Fruit fly (Drosophila melanogaster) whole organism, embryonic: ENCODE results near the gene CG17198.
A peak's percentile ranks its signal among the peaks of the same experiment; 100 is the strongest.

Experiments
- Bgb ChIP-seq: fragments of 200-800 bp; sonication (Bioruptor generic); IDR thresholded peaks from 2 replicates; pipeline ENCODE4 v1.3.6; 2022; ENCODE audit warnings: missing biosample characterization, missing genetic modification characterization; ENCODE audit not compliant: partially characterized antibody
- CG10209 ChIP-seq: fragments of 200-800 bp; sonication (Bioruptor generic); optimal IDR thresholded peaks from 3 replicates; lab custom pipeline; 2017; ENCODE audit warnings: missing biosample characterization, mild to moderate bottlenecking, missing genetic modification characterization, missing genetic modification reagents
- CG10431 ChIP-seq: fragments of 200-800 bp; sonication (Bioruptor generic); optimal IDR thresholded peaks from 3 replicates; lab custom pipeline; 2018; ENCODE audit warnings: missing biosample characterization, mild to moderate bottlenecking, missing genetic modification characterization
- CG10543 ChIP-seq: fragments of 200-800 bp; sonication (Bioruptor generic); optimal IDR thresholded peaks from 3 replicates; lab custom pipeline; 2017; ENCODE audit warnings: missing biosample characterization, mild to moderate bottlenecking, missing genetic modification characterization, moderate library complexity
- CG13296 ChIP-seq: fragments of 200-800 bp; sonication (Bioruptor generic); optimal IDR thresholded peaks from 3 replicates; lab custom pipeline; 2018; ENCODE audit warnings: missing biosample characterization, mild to moderate bottlenecking, missing genetic modification characterization
- CG14667 ChIP-seq: fragments of 200-800 bp; sonication (Bioruptor generic); IDR thresholded peaks from 2 replicates; pipeline ENCODE4 v1.3.6; 2022; ENCODE audit warnings: missing biosample characterization, missing genetic modification characterization
- CG14860 ChIP-seq: fragments of 200-800 bp; sonication (Bioruptor generic); IDR thresholded peaks from 3 replicates; pipeline ENCODE4 v1.3.6; 2022; ENCODE audit warnings: missing biosample characterization, missing genetic modification characterization; ENCODE audit not compliant: partially characterized antibody
- CG15073 ChIP-seq: fragments of 200-800 bp; sonication (Bioruptor generic); optimal IDR thresholded peaks from 2 replicates; lab custom pipeline; 2016; ENCODE audit warnings: missing biosample characterization, missing genetic modification characterization
- CG15601 ChIP-seq: fragments of 200-800 bp; sonication (Bioruptor generic); optimal IDR thresholded peaks from 3 replicates; lab custom pipeline; 2019; ENCODE audit warnings: missing biosample characterization, mild to moderate bottlenecking, missing genetic modification characterization, moderate library complexity
- CG16813 ChIP-seq: fragments of 200-800 bp; sonication (Bioruptor generic); IDR thresholded peaks from 3 replicates; pipeline ENCODE4 v1.3.6; 2022; ENCODE audit warnings: missing biosample characterization, missing genetic modification characterization; ENCODE audit not compliant: partially characterized antibody
- CG16863 ChIP-seq: fragments of 200-800 bp; sonication (Bioruptor generic); optimal IDR thresholded peaks from 3 replicates; lab custom pipeline; 2016; ENCODE audit warnings: missing biosample characterization, missing genetic modification characterization
- CG18599 ChIP-seq: fragments of 200-800 bp; sonication (Bioruptor generic); optimal IDR thresholded peaks from 3 replicates; lab custom pipeline; 2017; ENCODE audit warnings: missing biosample characterization, missing genetic modification characterization, mild to moderate bottlenecking, moderate library complexity, missing genetic modification reagents
- CG2116 ChIP-seq: fragments of 200-800 bp; sonication (Bioruptor generic); optimal IDR thresholded peaks from 3 replicates; lab custom pipeline; 2018; ENCODE audit warnings: missing biosample characterization, mild to moderate bottlenecking, missing genetic modification characterization
- CG30403 ChIP-seq: fragments of 200-800 bp; sonication (Bioruptor generic); optimal IDR thresholded peaks from 3 replicates; lab custom pipeline; 2016; ENCODE audit warnings: missing biosample characterization, missing genetic modification characterization
- CG33557 ChIP-seq: fragments of 200-800 bp; sonication (Bioruptor generic); optimal IDR thresholded peaks from 2 replicates; lab custom pipeline; 2019; ENCODE audit warnings: missing biosample characterization, mild to moderate bottlenecking, missing genetic modification characterization, moderate library complexity
- CG34376 ChIP-seq: fragments of 200-800 bp; sonication (Bioruptor generic); optimal IDR thresholded peaks from 2 replicates; lab custom pipeline; 2018; ENCODE audit warnings: missing biosample characterization, mild to moderate bottlenecking, missing genetic modification characterization
- CG6765 ChIP-seq: fragments of 200-800 bp; sonication (Bioruptor generic); optimal IDR thresholded peaks from 3 replicates; lab custom pipeline; 2017; ENCODE audit warnings: missing biosample characterization, mild to moderate bottlenecking, missing genetic modification characterization
- CG8388 ChIP-seq: fragments of 200-800 bp; sonication (Bioruptor generic); optimal IDR thresholded peaks from 2 replicates; lab custom pipeline; 2019; ENCODE audit warnings: missing biosample characterization, mild to moderate bottlenecking, missing genetic modification characterization, moderate library complexity
- CG8924 ChIP-seq: fragments of 200-800 bp; optimal IDR thresholded peaks from 3 replicates; lab custom pipeline; 2019; ENCODE audit warnings: missing biosample characterization, mild to moderate bottlenecking, missing genetic modification characterization, moderate library complexity
- CG9609 ChIP-seq: fragments of 200-800 bp; sonication (Bioruptor generic); optimal IDR thresholded peaks from 3 replicates; lab custom pipeline; 2016; ENCODE audit warnings: missing biosample characterization, missing genetic modification characterization
- CG9797 ChIP-seq: fragments of 200-800 bp; sonication (Bioruptor generic); optimal IDR thresholded peaks from 3 replicates; lab custom pipeline; 2018; ENCODE audit warnings: missing biosample characterization, mild to moderate bottlenecking, missing genetic modification characterization
- Doc2 ChIP-seq: fragments of 200-800 bp; sonication (Bioruptor generic); IDR thresholded peaks from 2 replicates; pipeline ENCODE4 v1.3.6; 2022; ENCODE audit warnings: missing biosample characterization, missing genetic modification characterization
- Gsc ChIP-seq: fragments of 200-800 bp; sonication (Bioruptor generic); IDR thresholded peaks from 2 replicates; pipeline ENCODE4 v1.3.6; 2022; ENCODE audit warnings: missing biosample characterization, missing genetic modification characterization
- HLH3B ChIP-seq: fragments of 200-800 bp; sonication (Bioruptor generic); IDR thresholded peaks from 2 replicates; pipeline ENCODE4 v1.3.6; 2022; ENCODE audit warnings: missing biosample characterization, missing genetic modification characterization
- Lhr ChIP-seq: fragments of 200-800 bp; sonication (Bioruptor generic); optimal IDR thresholded peaks from 3 replicates; lab custom pipeline; 2017; ENCODE audit warnings: mild to moderate bottlenecking, missing biosample characterization, missing genetic modification reagents, missing genetic modification characterization
- Lim3 ChIP-seq: fragments of 200-800 bp; sonication (Bioruptor generic); IDR thresholded peaks from 2 replicates; pipeline ENCODE4 v1.3.6; 2022; ENCODE audit warnings: missing biosample characterization, missing genetic modification characterization
- Mad ChIP-seq: fragments of 200-800 bp; sonication (Bioruptor generic); optimal IDR thresholded peaks from 2 replicates; lab custom pipeline; 2016; ENCODE audit warnings: missing biosample characterization, missing genetic modification characterization
- Meics ChIP-seq: fragments of 200-800 bp; sonication (Bioruptor generic); optimal IDR thresholded peaks from 2 replicates; lab custom pipeline; 2017; ENCODE audit warnings: missing biosample characterization, mild to moderate bottlenecking, missing genetic modification characterization
- Mrtf ChIP-seq: fragments of 200-800 bp; sonication (Bioruptor generic); IDR thresholded peaks from 3 replicates; pipeline ENCODE4 v1.3.6; 2022; ENCODE audit warnings: missing biosample characterization, missing genetic modification characterization
- NFAT ChIP-seq: fragments of 200-800 bp; sonication (Bioruptor generic); IDR thresholded peaks from 2 replicates; pipeline ENCODE4 v1.3.6; 2022; ENCODE audit warnings: missing biosample characterization, missing genetic modification characterization
- Opbp ChIP-seq: fragments of 200-800 bp; sonication (Bioruptor generic); IDR thresholded peaks from 3 replicates; pipeline ENCODE4 v1.3.6; 2022; ENCODE audit warnings: missing biosample characterization, missing genetic modification characterization; ENCODE audit not compliant: partially characterized antibody
- Pdp1 ChIP-seq, 2 experiments: fragments of 200-800 bp; sonication (Bioruptor generic); optimal IDR thresholded peaks; 3 replicates each; lab custom pipeline; 2016; ENCODE audit warnings: missing biosample characterization in 2 of 2, missing genetic modification characterization in 2 of 2, mild to moderate bottlenecking in 1 of 2, moderate library complexity in 1 of 2
- Rx ChIP-seq: fragments of 200-800 bp; sonication (Bioruptor generic); IDR thresholded peaks from 2 replicates; pipeline ENCODE4 v1.3.6; 2022; ENCODE audit warnings: missing biosample characterization, missing genetic modification characterization
- bowl ChIP-seq: fragments of 200-800 bp; sonication (Bioruptor generic); IDR thresholded peaks from 2 replicates; pipeline ENCODE4 v1.3.6; 2022; ENCODE audit warnings: missing biosample characterization, missing genetic modification characterization
- br ChIP-seq: fragments of >200 bp; optimal IDR thresholded peaks from 2 replicates; lab custom pipeline; 2017
- crol ChIP-seq: fragments of 200-800 bp; sonication (Bioruptor generic); IDR thresholded peaks from 2 replicates; pipeline ENCODE4 v1.3.6; 2022; ENCODE audit warnings: missing biosample characterization, missing genetic modification characterization
- cwo ChIP-seq: fragments of 200-800 bp; sonication (Bioruptor generic); optimal IDR thresholded peaks from 3 replicates; lab custom pipeline; 2017; ENCODE audit warnings: missing biosample characterization, missing genetic modification characterization, mild to moderate bottlenecking, moderate library complexity, missing genetic modification reagents
- da ChIP-seq: fragments of 200-800 bp; sonication (Bioruptor generic); optimal IDR thresholded peaks from 2 replicates; lab custom pipeline; 2016; ENCODE audit warnings: missing biosample characterization, missing genetic modification characterization
- dm ChIP-seq: fragments of 200-800 bp; sonication (Bioruptor generic); optimal IDR thresholded peaks from 3 replicates; lab custom pipeline; 2016; ENCODE audit warnings: missing biosample characterization, missing genetic modification characterization
- fu2 ChIP-seq: fragments of 200-800 bp; sonication (Bioruptor generic); optimal IDR thresholded peaks from 2 replicates; lab custom pipeline; 2016; ENCODE audit warnings: missing biosample characterization, missing genetic modification characterization
- her ChIP-seq: fragments of 200-800 bp; sonication (Bioruptor generic); optimal IDR thresholded peaks from 2 replicates; lab custom pipeline; 2016; ENCODE audit warnings: missing biosample characterization, missing genetic modification characterization
- jumu ChIP-seq: fragments of 200-800 bp; sonication (Bioruptor generic); optimal IDR thresholded peaks from 3 replicates; lab custom pipeline; 2016; ENCODE audit warnings: missing biosample characterization, missing genetic modification characterization
- mirr ChIP-seq: fragments of 200-800 bp; sonication (Bioruptor generic); optimal IDR thresholded peaks from 3 replicates; lab custom pipeline; 2018; ENCODE audit warnings: missing biosample characterization, mild to moderate bottlenecking, missing genetic modification characterization
- nerfin-1 ChIP-seq: fragments of 200-800 bp; sonication (Bioruptor generic); optimal IDR thresholded peaks from 3 replicates; lab custom pipeline; 2019; ENCODE audit warnings: missing biosample characterization, mild to moderate bottlenecking, missing genetic modification characterization, moderate library complexity
- pho ChIP-seq: fragments of 200-800 bp; sonication (Bioruptor generic); optimal IDR thresholded peaks from 2 replicates; lab custom pipeline; 2016; ENCODE audit warnings: missing biosample characterization, missing genetic modification characterization
- pum ChIP-seq: fragments of 200-800 bp; sonication (Bioruptor generic); optimal IDR thresholded peaks from 2 replicates; lab custom pipeline; 2016; ENCODE audit warnings: missing biosample characterization, missing genetic modification characterization
- repo ChIP-seq: fragments of 200-800 bp; sonication (Bioruptor generic); optimal IDR thresholded peaks from 2 replicates; lab custom pipeline; 2016; ENCODE audit warnings: missing biosample characterization, missing genetic modification characterization
- sens ChIP-seq: fragments of 200-800 bp; sonication (Bioruptor generic); peaks from one replicate; lab custom pipeline; 2016; ENCODE audit warnings: missing biosample characterization, missing genetic modification characterization
- ssp ChIP-seq: fragments of 200-800 bp; sonication (Bioruptor generic); IDR thresholded peaks from 2 replicates; pipeline ENCODE4 v1.3.6; 2022; ENCODE audit warnings: missing biosample characterization, missing genetic modification characterization
- trh ChIP-seq: fragments of 200-800 bp; sonication (Bioruptor generic); optimal IDR thresholded peaks from 2 replicates; lab custom pipeline; 2016; ENCODE audit warnings: missing biosample characterization, missing genetic modification characterization
- wor ChIP-seq: fragments of 200-800 bp; sonication (Bioruptor generic); IDR thresholded peaks from 2 replicates; pipeline ENCODE4 v1.3.6; 2022; ENCODE audit warnings: missing biosample characterization, missing genetic modification characterization
- zfh1 ChIP-seq: fragments of 200-800 bp; sonication (Bioruptor generic); IDR thresholded peaks from 3 replicates; pipeline ENCODE4 v1.3.6; 2022; ENCODE audit warnings: missing biosample characterization, missing genetic modification characterization

The CG17198 gene

dm6 chr3R:25740348-25740751 lies 34.8 kb downstream of the CG17198 start, which contains the start of gene LpR2 (continued):
- TF ChIP-seq jumu (GFP tag; lab: Kevin White, UChicago): no peak
- peak; percentile 37; the same call in 1 of the 2 replicates for TF ChIP-seq Bgb (GFP tag; lab: Robert Waterston, UW)
- TF ChIP-seq sens (GFP tag; lab: Kevin White, UChicago): no peak
- TF ChIP-seq Mrtf (GFP tag; lab: Robert Waterston, UW): no peak
- no peak for TF ChIP-seq her (GFP tag; lab: Kevin White, UChicago)
- no peak for TF ChIP-seq CG9797 (GFP tag; lab: Kevin White, UChicago)
- peak; percentile 80 for TF ChIP-seq CG10543
- no peak for TF ChIP-seq CG18599
- TF ChIP-seq CG15601 (tag; lab: Kevin White, UChicago): no peak
- TF ChIP-seq CG8924 (tag; lab: Kevin White, UChicago): no peak
- TF ChIP-seq fu2: no peak
- TF ChIP-seq Gsc (GFP tag; lab: Robert Waterston, UW): no peak
- no peak for TF ChIP-seq CG16863 (GFP tag; lab: Kevin White, UChicago)
- TF ChIP-seq Rx (GFP tag; lab: Robert Waterston, UW): no peak
- peak; percentile 3 for TF ChIP-seq CG13296 (GFP tag; lab: Kevin White, UChicago)
- no peak for TF ChIP-seq Lhr
- TF ChIP-seq pum (GFP tag; lab: Kevin White, UChicago): no peak
- no peak for TF ChIP-seq CG14667 (GFP tag; lab: Robert Waterston, UW)
- no peak for TF ChIP-seq trh (GFP tag; lab: Kevin White, UChicago)
- no peak for TF ChIP-seq CG15073 (GFP tag; lab: Kevin White, UChicago)
- no peak for TF ChIP-seq CG16813 (GFP tag; lab: Robert Waterston, UW)
- no peak for TF ChIP-seq cwo
- TF ChIP-seq HLH3B (GFP tag; lab: Robert Waterston, UW): no peak
- no peak for TF ChIP-seq NFAT (GFP tag; lab: Robert Waterston, UW)
- TF ChIP-seq nerfin-1 (tag; lab: Kevin White, UChicago): no peak
- no peak for TF ChIP-seq CG8388 (GFP tag; lab: Kevin White, UChicago)
- no peak for TF ChIP-seq CG6765
- TF ChIP-seq Lim3 (GFP tag; lab: Robert Waterston, UW): no peak
- TF ChIP-seq wor (GFP tag; lab: Robert Waterston, UW): no peak
- TF ChIP-seq da (GFP tag; lab: Kevin White, UChicago): no peak
- peak; percentile 17 for TF ChIP-seq dm (GFP tag; lab: Kevin White, UChicago)
- TF ChIP-seq CG10209 (GFP tag; lab: Kevin White, UChicago): no peak
- no peak for TF ChIP-seq Pdp1 (GFP tag; optimal IDR thresholded peaks at IDR 0.05; lab: Kevin White, UChicago)
- no peak for TF ChIP-seq CG2116 (GFP tag; lab: Kevin White, UChicago)
- TF ChIP-seq CG33557: no peak
- peak; percentile 67 for TF ChIP-seq CG34376 (GFP tag; lab: Kevin White, UChicago)
- no peak for TF ChIP-seq br (lab: Kevin White, UChicago)
- no peak; the same call in 1 of the 2 replicates for TF ChIP-seq crol (GFP tag; lab: Robert Waterston, UW)
- no peak for TF ChIP-seq pho
- TF ChIP-seq ssp (GFP tag; lab: Robert Waterston, UW): no peak
- no peak for TF ChIP-seq CG30403
- no peak for TF ChIP-seq CG14860 (GFP tag; lab: Robert Waterston, UW)
- TF ChIP-seq CG10431 (GFP tag; lab: Kevin White, UChicago): no peak
- no peak for TF ChIP-seq CG9609 (GFP tag; lab: Kevin White, UChicago)
- TF ChIP-seq zfh1: no peak
- no peak for TF ChIP-seq repo
- 0 out of 3 replicates have a peak, but pooled peaks have one; percentile 40 for TF ChIP-seq Opbp (GFP tag; lab: Robert Waterston, UW)
- no peak for TF ChIP-seq bowl (GFP tag; lab: Robert Waterston, UW)
- TF ChIP-seq Mad (GFP tag; lab: Kevin White, UChicago): no peak
- TF ChIP-seq Meics (GFP tag; lab: Kevin White, UChicago): no peak
- no peak for TF ChIP-seq Doc2
- peak; percentile 57 for TF ChIP-seq mirr (GFP tag; lab: Kevin White, UChicago)
